Fruit fly (Drosophila melanogaster) whole organism, embryonic: ENCODE results near the gene CG10252.

Source experiments
- Ada2b ChIP-seq: fragments of 200-800 bp; sonication (Bioruptor generic); IDR thresholded peaks from 2 replicates; pipeline ENCODE4 v1.3.6; 2022; ENCODE audit warnings: missing biosample characterization, missing genetic modification characterization
- Awh ChIP-seq: fragments of 200-800 bp; sonication (Bioruptor generic); IDR thresholded peaks from 2 replicates; pipeline ENCODE4, ENCODE4 v1.3.6; 2022; ENCODE audit warnings: missing biosample characterization, missing genetic modification characterization
- B-H2 ChIP-seq: fragments of 200-800 bp; sonication (Bioruptor generic); optimal IDR thresholded peaks from 2 replicates; lab custom pipeline; 2018; ENCODE audit warnings: missing biosample characterization, mild to moderate bottlenecking, missing genetic modification characterization
- C15 ChIP-seq: fragments of 200-800 bp; sonication (Bioruptor generic); IDR thresholded peaks from 3 replicates; pipeline ENCODE4 v1.3.6; 2022; ENCODE audit warnings: missing biosample characterization, missing genetic modification characterization
- CG10147 ChIP-seq: fragments of 200-800 bp; sonication (Bioruptor generic); optimal IDR thresholded peaks from 2 replicates; lab custom pipeline; 2019; ENCODE audit warnings: missing biosample characterization, mild to moderate bottlenecking, missing genetic modification characterization, moderate library complexity
- CG10979 ChIP-seq: fragments of 200-800 bp; sonication (Bioruptor generic); optimal IDR thresholded peaks from 2 replicates; lab custom pipeline; 2018; ENCODE audit warnings: missing biosample characterization, mild to moderate bottlenecking, missing genetic modification characterization, moderate library complexity
- CG12104 ChIP-seq: fragments of 200-800 bp; sonication (Bioruptor generic); optimal IDR thresholded peaks from 3 replicates; lab custom pipeline; 2016; ENCODE audit warnings: missing biosample characterization, missing genetic modification characterization
- CG12744 ChIP-seq: fragments of 200-800 bp; sonication (Bioruptor generic); optimal IDR thresholded peaks from 2 replicates; lab custom pipeline; 2016; ENCODE audit warnings: missing biosample characterization, missing genetic modification characterization
- CG12942 ChIP-seq: fragments of 200-800 bp; sonication (Bioruptor generic); optimal IDR thresholded peaks from 3 replicates; lab custom pipeline; 2016; ENCODE audit warnings: missing biosample characterization, missing genetic modification characterization
- CG13424 ChIP-seq: fragments of 200-800 bp; sonication (Bioruptor generic); optimal IDR thresholded peaks from 2 replicates; lab custom pipeline; 2019; ENCODE audit warnings: missing biosample characterization, mild to moderate bottlenecking, missing genetic modification characterization, moderate library complexity
- CG17328 ChIP-seq: fragments of 200-800 bp; sonication (Bioruptor generic); IDR thresholded peaks from 2 replicates; pipeline ENCODE4 v1.3.6; 2022; ENCODE audit warnings: missing biosample characterization, missing genetic modification characterization
- CG17912 ChIP-seq: fragments of 200-800 bp; sonication (Bioruptor generic); optimal IDR thresholded peaks from 2 replicates; lab custom pipeline; 2018; ENCODE audit warnings: missing biosample characterization, mild to moderate bottlenecking, missing genetic modification characterization
- CG1832 ChIP-seq: fragments of 200-800 bp; sonication (Bioruptor generic); optimal IDR thresholded peaks from 2 replicates; lab custom pipeline; 2017; ENCODE audit warnings: missing biosample characterization, mild to moderate bottlenecking, missing genetic modification characterization, inconsistent platforms
- CG18476 ChIP-seq: fragments of 200-800 bp; sonication (Bioruptor generic); optimal IDR thresholded peaks from 2 replicates; lab custom pipeline; 2016; ENCODE audit warnings: missing biosample characterization, mild to moderate bottlenecking, missing genetic modification characterization
- CG18619 ChIP-seq: fragments of 200-800 bp; sonication (Bioruptor generic); optimal IDR thresholded peaks from 3 replicates; lab custom pipeline; 2017; ENCODE audit warnings: missing biosample characterization, mild to moderate bottlenecking, missing genetic modification characterization
- CG32532 ChIP-seq: fragments of 200-800 bp; sonication (Bioruptor generic); IDR thresholded peaks from 2 replicates; pipeline ENCODE4 v1.3.6; 2022; ENCODE audit warnings: missing biosample characterization, missing genetic modification characterization
- CG4328 ChIP-seq: fragments of 200-800 bp; sonication (Bioruptor generic); optimal IDR thresholded peaks from 3 replicates; lab custom pipeline; 2017; ENCODE audit warnings: missing biosample characterization, missing genetic modification reagents, missing genetic modification characterization
- CG4360 ChIP-seq: fragments of 200-800 bp; sonication (Bioruptor generic); IDR thresholded peaks from 2 replicates; pipeline ENCODE4 v1.3.6; 2022; ENCODE audit warnings: missing biosample characterization, missing genetic modification characterization
- CG43689 ChIP-seq: fragments of 200-800 bp; sonication (Bioruptor generic); IDR thresholded peaks from 2 replicates; pipeline ENCODE4 v1.3.6; 2022; ENCODE audit warnings: missing biosample characterization, missing genetic modification characterization
- CG6272 ChIP-seq: fragments of 200-800 bp; sonication (Bioruptor generic); IDR thresholded peaks from 2 replicates; pipeline ENCODE4 v1.3.6; 2022; ENCODE audit warnings: missing biosample characterization, missing genetic modification characterization
- CG6689 ChIP-seq: fragments of 200-800 bp; sonication (Bioruptor generic); IDR thresholded peaks from 2 replicates; pipeline ENCODE4 v1.3.6; 2022; ENCODE audit warnings: missing biosample characterization, missing genetic modification characterization
- CG8765 ChIP-seq: fragments of 200-800 bp; sonication (Bioruptor generic); IDR thresholded peaks from 2 replicates; pipeline ENCODE4 v1.3.6; 2022; ENCODE audit warnings: missing biosample characterization, missing genetic modification characterization
- Camta ChIP-seq: fragments of 200-800 bp; sonication (Bioruptor generic); optimal IDR thresholded peaks from 2 replicates; lab custom pipeline; 2016; ENCODE audit warnings: missing biosample characterization, missing genetic modification characterization
- Dek ChIP-seq: fragments of 200-800 bp; sonication (Bioruptor generic); optimal IDR thresholded peaks from 3 replicates; lab custom pipeline; 2019; ENCODE audit warnings: missing biosample characterization, mild to moderate bottlenecking, missing genetic modification characterization, moderate library complexity
- ERR ChIP-seq: fragments of 200-800 bp; sonication (Bioruptor generic); optimal IDR thresholded peaks from 2 replicates; lab custom pipeline; 2016; ENCODE audit warnings: missing biosample characterization, missing genetic modification characterization
- HLH54F ChIP-seq: fragments of 200-800 bp; sonication (Bioruptor generic); optimal IDR thresholded peaks from 3 replicates; lab custom pipeline; 2016; ENCODE audit warnings: missing biosample characterization, missing genetic modification characterization
- Hmr ChIP-seq: fragments of 200-800 bp; sonication (Bioruptor generic); optimal IDR thresholded peaks from 3 replicates; lab custom pipeline; 2017; ENCODE audit warnings: mild to moderate bottlenecking, missing biosample characterization, missing genetic modification reagents, missing genetic modification characterization
- Lpt ChIP-seq: fragments of >200 bp; optimal IDR thresholded peaks from 2 replicates; lab custom pipeline; 2018; ENCODE audit warnings: missing biosample characterization, missing genetic modification characterization
- NfI ChIP-seq: fragments of 200-800 bp; sonication (Bioruptor generic); optimal IDR thresholded peaks from 3 replicates; lab custom pipeline; 2018; ENCODE audit warnings: missing biosample characterization, mild to moderate bottlenecking, missing genetic modification characterization, moderate library complexity
- Rfx ChIP-seq: fragments of 200-800 bp; sonication (Bioruptor generic); IDR thresholded peaks from 2 replicates; pipeline ENCODE4 v1.3.6; 2022; ENCODE audit warnings: missing biosample characterization, missing genetic modification characterization
- ab ChIP-seq: fragments of 200-800 bp; sonication (Bioruptor generic); optimal IDR thresholded peaks from 2 replicates; lab custom pipeline; 2016; ENCODE audit warnings: missing biosample characterization, missing genetic modification characterization
- ara ChIP-seq: fragments of 200-800 bp; sonication (Bioruptor generic); IDR thresholded peaks from 2 replicates; pipeline ENCODE4 v1.3.6; 2022; ENCODE audit warnings: missing biosample characterization, missing genetic modification characterization
- ato ChIP-seq: fragments of 200-800 bp; sonication (Bioruptor generic); IDR thresholded peaks from 2 replicates; pipeline ENCODE4 v1.3.6; 2022; ENCODE audit warnings: missing biosample characterization, missing genetic modification characterization; ENCODE audit not compliant: partially characterized antibody
- da ChIP-seq: fragments of 200-800 bp; sonication (Bioruptor generic); optimal IDR thresholded peaks from 2 replicates; lab custom pipeline; 2016; ENCODE audit warnings: missing biosample characterization, missing genetic modification characterization
- ewg ChIP-seq: fragments of 200-800 bp; sonication (Bioruptor generic); optimal IDR thresholded peaks from 3 replicates; lab custom pipeline; 2017; ENCODE audit warnings: mild to moderate bottlenecking, missing biosample characterization, missing genetic modification reagents, missing genetic modification characterization
- gsb ChIP-seq: fragments of 200-800 bp; sonication (Bioruptor generic); IDR thresholded peaks from 2 replicates; pipeline ENCODE4 v1.3.6; 2022; ENCODE audit warnings: missing biosample characterization, missing genetic modification characterization
- gt ChIP-seq: fragments of 200-800 bp; sonication (Bioruptor generic); IDR thresholded peaks from 2 replicates; pipeline ENCODE4 v1.3.6; 2022; ENCODE audit warnings: missing biosample characterization, missing genetic modification characterization
- hb ChIP-seq: fragments of 200-800 bp; sonication (Bioruptor generic); IDR thresholded peaks from 3 replicates; pipeline ENCODE4 v1.3.6; 2022; ENCODE audit warnings: missing biosample characterization, missing genetic modification characterization; ENCODE audit not compliant: partially characterized antibody
- hkb ChIP-seq, 2 experiments: fragments of 200-800 bp in 1 of 2; fragments of >200 bp in 1 of 2; sonication (Bioruptor generic) in 1 of 2; IDR thresholded peaks in 1 of 2; optimal IDR thresholded peaks in 1 of 2; 2 replicates each; pipeline versions ENCODE4 v1.3.6 to Lab custom; 2017 to 2022; ENCODE audit warnings: missing biosample characterization in 1 of 2, missing genetic modification characterization in 1 of 2
- kah ChIP-seq: fragments of 200-800 bp; sonication (Bioruptor generic); optimal IDR thresholded peaks from 2 replicates; lab custom pipeline; 2018; ENCODE audit warnings: missing biosample characterization, mild to moderate bottlenecking, missing genetic modification characterization
- klu ChIP-seq: fragments of 200-800 bp; sonication (Bioruptor generic); IDR thresholded peaks from 2 replicates; pipeline ENCODE4 v1.3.6; 2022; ENCODE audit warnings: missing biosample characterization, missing genetic modification characterization
- nmo ChIP-seq: fragments of 200-800 bp; sonication (Bioruptor generic); optimal IDR thresholded peaks from 2 replicates; lab custom pipeline; 2018; ENCODE audit warnings: missing biosample characterization, mild to moderate bottlenecking, missing genetic modification characterization, moderate library complexity
- p53 ChIP-seq: fragments of 200-800 bp; sonication (Bioruptor generic); optimal IDR thresholded peaks from 2 replicates; lab custom pipeline; 2016; ENCODE audit warnings: missing biosample characterization, missing genetic modification characterization
- pho ChIP-seq: fragments of 200-800 bp; sonication (Bioruptor generic); optimal IDR thresholded peaks from 2 replicates; lab custom pipeline; 2016; ENCODE audit warnings: missing biosample characterization, missing genetic modification characterization
- slou ChIP-seq: fragments of 200-800 bp; sonication (Bioruptor generic); optimal IDR thresholded peaks from 3 replicates; lab custom pipeline; 2016; ENCODE audit warnings: missing biosample characterization, missing genetic modification characterization
- slp2 ChIP-seq: fragments of 200-800 bp; sonication (Bioruptor generic); optimal IDR thresholded peaks from 2 replicates; lab custom pipeline; 2016; ENCODE audit warnings: missing biosample characterization, missing genetic modification characterization
- tgo ChIP-seq: fragments of 200-800 bp; sonication (Bioruptor generic); IDR thresholded peaks from 3 replicates; pipeline ENCODE4 v1.3.6; 2022; ENCODE audit warnings: missing biosample characterization, missing genetic modification characterization
- tup ChIP-seq: fragments of 200-800 bp; sonication (Bioruptor generic); optimal IDR thresholded peaks from 2 replicates; lab custom pipeline; 2016; ENCODE audit warnings: missing biosample characterization, mild to moderate bottlenecking, missing genetic modification characterization, moderate library complexity
- vnd ChIP-seq: fragments of 200-800 bp; sonication (Bioruptor generic); IDR thresholded peaks from 3 replicates; pipeline ENCODE4 v1.3.6; 2022; ENCODE audit warnings: missing biosample characterization, missing genetic modification characterization; ENCODE audit not compliant: partially characterized antibody

The CG10252 gene

dm6 chr3R:23678349-23679193 lies 17.5 kb downstream of the CG10252 start, which contains the start of gene GILT2 (continued):
- TF ChIP-seq p53 (GFP tag; lab: Kevin White, UChicago), result no peak
- TF ChIP-seq B-H2 (GFP tag; lab: Kevin White, UChicago), result peak; percentile 87
- peak; percentile 53 for TF ChIP-seq CG17912 (GFP tag; lab: Kevin White, UChicago)
- TF ChIP-seq Dek (tag; lab: Kevin White, UChicago), result peak; percentile 88
- peak; percentile 93 for TF ChIP-seq CG6689 (GFP tag; lab: Robert Waterston, UW)
- TF ChIP-seq vnd (GFP tag; lab: Robert Waterston, UW), result no peak
- TF ChIP-seq CG12942 (GFP tag; lab: Kevin White, UChicago), result peak; percentile 85
- TF ChIP-seq CG17328 (GFP tag; lab: Robert Waterston, UW), result peak; percentile 94
- peak; percentile 88 for TF ChIP-seq kah (GFP tag; lab: Kevin White, UChicago)
- no peak for TF ChIP-seq ERR (GFP tag; lab: Kevin White, UChicago)
- peak; percentile 92 for TF ChIP-seq tgo (GFP tag; lab: Robert Waterston, UW)
- TF ChIP-seq CG12744 (GFP tag; lab: Kevin White, UChicago), result peak; percentile 49
- peak; percentile 83 for TF ChIP-seq ewg (GFP tag; lab: Kevin White, UChicago)
- peak; percentile 95 for TF ChIP-seq nmo (GFP tag; lab: Kevin White, UChicago)
- peak; percentile 51; the same call in 1 of the 2 replicates for TF ChIP-seq CG43689 (GFP tag; lab: Robert Waterston, UW)
- TF ChIP-seq CG12104 (GFP tag; lab: Kevin White, UChicago), result peak; percentile 93
- peak; percentile 91 for TF ChIP-seq Ada2b (GFP tag; lab: Robert Waterston, UW)
- peak; percentile 89 for TF ChIP-seq CG32532 (GFP tag; lab: Robert Waterston, UW)
- TF ChIP-seq CG10147, result peak; percentile 90
- peak; percentile 92 for TF ChIP-seq ara (GFP tag; lab: Robert Waterston, UW)
- TF ChIP-seq slp2 (GFP tag; lab: Kevin White, UChicago), result no peak
- TF ChIP-seq pho (GFP tag; lab: Kevin White, UChicago), result peak; percentile 60
- TF ChIP-seq HLH54F (GFP tag; lab: Kevin White, UChicago), result peak; percentile 46
- peak; percentile 82 for TF ChIP-seq CG4328 (GFP tag; lab: Kevin White, UChicago)
- peak; percentile 91 for TF ChIP-seq Awh
- TF ChIP-seq tup (GFP tag; lab: Kevin White, UChicago), result peak; percentile 63
- no peak for TF ChIP-seq hb (GFP tag; lab: Robert Waterston, UW)
- TF ChIP-seq da, result peak; percentile 16
- TF ChIP-seq Rfx (GFP tag; lab: Robert Waterston, UW), result peak; percentile 94
- TF ChIP-seq CG10979, result peak; percentile 94
- TF ChIP-seq C15, result peak; percentile 76
- TF ChIP-seq CG13424 (tag; lab: Kevin White, UChicago), result peak; percentile 95
- no peak for TF ChIP-seq CG1832 (GFP tag; lab: Kevin White, UChicago)
- no peak for TF ChIP-seq ato (GFP tag; lab: Robert Waterston, UW)
- no peak for TF ChIP-seq Lpt
- peak; percentile 79 for TF ChIP-seq CG8765
- TF ChIP-seq NfI, result peak; percentile 90
- TF ChIP-seq ab (GFP tag; lab: Kevin White, UChicago), result peak; percentile 10
- TF ChIP-seq gsb (GFP tag; lab: Robert Waterston, UW), result peak; percentile 83
- no peak for TF ChIP-seq hkb (optimal IDR thresholded peaks at IDR 0.05; lab: Kevin White, UChicago)
- peak; percentile 95 for TF ChIP-seq hkb (GFP tag; IDR thresholded peaks at IDR 0.05; lab: Robert Waterston, UW)
- peak; percentile 39 for TF ChIP-seq Camta (GFP tag; lab: Kevin White, UChicago)
- TF ChIP-seq CG18619 (GFP tag; lab: Kevin White, UChicago), result peak; percentile 89
- peak; percentile 60 for TF ChIP-seq CG4360
- peak; percentile 91 for TF ChIP-seq CG6272 (GFP tag; lab: Robert Waterston, UW)
- peak; percentile 87 for TF ChIP-seq Hmr
- peak; percentile 86 for TF ChIP-seq CG18476 (GFP tag; lab: Kevin White, UChicago)
- TF ChIP-seq klu (GFP tag; lab: Robert Waterston, UW), result peak; percentile 82
- peak; percentile 76 for TF ChIP-seq gt (GFP tag; lab: Robert Waterston, UW)
- TF ChIP-seq slou (GFP tag; lab: Kevin White, UChicago), result peak; percentile 57
